Fruit fly (Drosophila melanogaster): Measurements from ENCODE around the gene Polr2A.

The Polr2A gene

DNA sequence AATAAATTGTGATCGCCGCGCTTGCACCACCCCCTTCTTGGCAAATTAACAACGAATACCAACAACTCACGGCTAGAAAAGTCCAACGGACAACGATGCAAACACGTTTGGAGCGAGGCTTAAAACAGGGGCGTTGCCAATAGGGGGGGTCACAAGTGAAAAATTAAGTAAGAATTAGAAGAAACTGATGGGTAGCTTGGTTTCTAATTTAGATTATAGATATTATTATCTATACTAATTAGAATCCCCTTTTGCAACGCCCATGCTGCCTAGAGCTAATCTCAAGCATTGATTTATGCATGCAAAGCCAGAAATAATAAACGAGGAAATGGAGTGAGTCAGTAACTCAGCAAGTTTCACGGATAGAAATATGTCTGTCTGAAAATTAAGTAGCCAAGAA is 51.7 kb downstream of the Polr2A start (continued):
- TF ChIP-seq CG34376 (GFP tag; optimal IDR thresholded peaks at IDR 0.05): peak; percentile 23
- TF ChIP-seq GATAe (GFP tag; conservative IDR thresholded peaks at IDR 0.05): no peak
- peak; percentile 89 for TF ChIP-seq Ada2b (GFP tag; IDR thresholded peaks at IDR 0.05)
- TF ChIP-seq CG3281 (GFP tag; optimal IDR thresholded peaks at IDR 0.05): peak; percentile 74
- peak; percentile 19 for TF ChIP-seq CG9437 (GFP tag; optimal IDR thresholded peaks at IDR 0.05)
- peak; percentile 54; the same call in 2 of the 3 replicates for TF ChIP-seq CG17361 (GFP tag; IDR thresholded peaks at IDR 0.05)
- TF ChIP-seq tap (tag; optimal IDR thresholded peaks at IDR 0.05): peak; percentile 62
- TF ChIP-seq PHDP (tag; optimal IDR thresholded peaks at IDR 0.05): peak; percentile 79
- peak; percentile 87 for TF ChIP-seq so (GFP tag; IDR thresholded peaks at IDR 0.05)
- TF ChIP-seq rib (GFP tag; IDR thresholded peaks at IDR 0.05): peak; percentile 86
- peak; percentile 19 for TF ChIP-seq kah (GFP tag; optimal IDR thresholded peaks at IDR 0.05)
- peak; percentile 67; the same call in 1 of the 3 replicates for TF ChIP-seq CG11560 (tag; IDR thresholded peaks at IDR 0.05)
- peak; percentile 77 for TF ChIP-seq CG17385 (GFP tag; optimal IDR thresholded peaks at IDR 0.05)
- TF ChIP-seq CG15514 (GFP tag; optimal IDR thresholded peaks at IDR 0.05): peak; percentile 67
- TF ChIP-seq CG2678 (tag; optimal IDR thresholded peaks at IDR 0.05): peak; percentile 82
- peak; percentile 79 for TF ChIP-seq ttk (GFP tag; IDR thresholded peaks at IDR 0.05)
- TF ChIP-seq CG14860 (GFP tag; IDR thresholded peaks at IDR 0.05; ENCODE audit: partially characterized antibody): no peak
- TF ChIP-seq CG10959 (GFP tag; IDR thresholded peaks at IDR 0.05): peak; percentile 42
- TF ChIP-seq CG7963 (GFP tag; IDR thresholded peaks at IDR 0.05; ENCODE audit: partially characterized antibody): no peak
- TF ChIP-seq Sox100B (GFP tag; optimal IDR thresholded peaks at IDR 0.05): peak; percentile 55
- TF ChIP-seq CG15601 (tag; optimal IDR thresholded peaks at IDR 0.05): peak; percentile 24
- TF ChIP-seq CG10267 (tag; optimal IDR thresholded peaks at IDR 0.05): peak; percentile 45
- TF ChIP-seq Poxn (GFP tag; IDR thresholded peaks at IDR 0.05): 0 out of 2 replicates have a peak, but pooled peaks have one; percentile 36
- 0 out of 3 replicates have a peak, but pooled peaks have one; percentile 19 for TF ChIP-seq sr (GFP tag; IDR thresholded peaks at IDR 0.05)
- TF ChIP-seq Optix (GFP tag; IDR thresholded peaks at IDR 0.05): peak; percentile 70; the same call in 2 of the 3 replicates
- TF ChIP-seq BtbVII (GFP tag; optimal IDR thresholded peaks at IDR 0.05): peak; percentile 66
- no peak for TF ChIP-seq NK7.1 (GFP tag; optimal IDR thresholded peaks at IDR 0.05)
- peak; percentile 9 for TF ChIP-seq CrebB (tag; optimal IDR thresholded peaks at IDR 0.05)
- peak; percentile 48 for TF ChIP-seq sd (tag; optimal IDR thresholded peaks at IDR 0.05)
- peak; percentile 73 for TF ChIP-seq CG8924 (tag; optimal IDR thresholded peaks at IDR 0.05)
- TF ChIP-seq CG30403 (GFP tag; optimal IDR thresholded peaks at IDR 0.05): peak; percentile 77
- TF ChIP-seq CG33213 (GFP tag; optimal IDR thresholded peaks at IDR 0.05): no peak
- no peak for TF ChIP-seq nerfin-2 (GFP tag; IDR thresholded peaks at IDR 0.05; ENCODE audit: partially characterized antibody)
- TF ChIP-seq CG14710 (tag; optimal IDR thresholded peaks at IDR 0.05): peak; percentile 19
- peak; percentile 37 to 56 for TF ChIP-seq Pdp1 (GFP tag; optimal IDR thresholded peaks at IDR 0.05)
- peak; percentile 5 for TF ChIP-seq CG13624 (GFP tag; optimal IDR thresholded peaks at IDR 0.05)
- peak; percentile 58; the same call in 1 of the 2 replicates for TF ChIP-seq dimm (GFP tag; IDR thresholded peaks at IDR 0.05)
- TF ChIP-seq Dp (GFP tag; optimal IDR thresholded peaks at IDR 0.05): no peak
- TF ChIP-seq CG2199 (GFP tag; IDR thresholded peaks at IDR 0.05): peak; percentile 77
- no peak for TF ChIP-seq CG3995 (GFP tag; optimal IDR thresholded peaks at IDR 0.05)
- peak; percentile 78 for TF ChIP-seq dmrt99B (tag; optimal IDR thresholded peaks at IDR 0.05)
- peak; percentile 91 for TF ChIP-seq CG32532 (GFP tag; IDR thresholded peaks at IDR 0.05)
- TF ChIP-seq eve (GFP tag; optimal IDR thresholded peaks at IDR 0.05): peak in 1 of 2 experiments; percentile 73
- peak; percentile 48; the same call in 1 of the 3 replicates for TF ChIP-seq z (GFP tag; IDR thresholded peaks at IDR 0.05)
- peak; percentile 50; the same call in 1 of the 2 replicates for TF ChIP-seq MBD-R2 (GFP tag; IDR thresholded peaks at IDR 0.05)
- TF ChIP-seq CG1024 (GFP tag; IDR thresholded peaks at IDR 0.05): peak; percentile 65
- peak; percentile 81 for TF ChIP-seq Mrtf (GFP tag; IDR thresholded peaks at IDR 0.05)
- TF ChIP-seq exex (tag; optimal IDR thresholded peaks at IDR 0.05): peak; percentile 9
- TF ChIP-seq sug (tag; optimal IDR thresholded peaks at IDR 0.05): peak; percentile 46
- peak; percentile 68 for TF ChIP-seq cwo (GFP tag; optimal IDR thresholded peaks at IDR 0.05)

Data from whole organism, embryonic.